Fruit fly (Drosophila melanogaster): Measurements from ENCODE around the gene CG15337.

The CG15337 gene

DNA sequence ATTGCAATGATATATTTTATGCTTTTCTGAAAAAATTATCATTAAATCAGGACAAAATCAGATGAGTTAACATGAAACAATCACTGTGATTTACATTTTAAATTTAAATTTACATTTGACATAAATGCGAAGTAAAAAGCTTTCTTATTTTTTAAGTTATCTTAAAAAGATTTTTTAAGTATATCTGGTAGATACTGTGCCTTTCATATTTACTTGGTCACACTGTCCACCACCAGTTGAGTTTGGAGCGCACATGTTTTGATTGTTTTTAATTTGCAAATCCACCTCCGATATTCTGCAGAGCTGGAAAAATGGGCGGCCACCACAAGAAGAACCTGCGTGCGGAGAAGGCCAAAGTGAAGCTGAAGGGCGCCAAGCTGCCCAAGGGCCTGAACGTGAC lies 43.0 kb upstream of the CG15337 start, which contains the start of gene CG1575 (continued):
- TF ChIP-seq CG34406 (GFP tag; optimal IDR thresholded peaks at IDR 0.05) (no peak), CG10669 (GFP tag; optimal IDR thresholded peaks at IDR 0.05) (no peak)

DNA sequence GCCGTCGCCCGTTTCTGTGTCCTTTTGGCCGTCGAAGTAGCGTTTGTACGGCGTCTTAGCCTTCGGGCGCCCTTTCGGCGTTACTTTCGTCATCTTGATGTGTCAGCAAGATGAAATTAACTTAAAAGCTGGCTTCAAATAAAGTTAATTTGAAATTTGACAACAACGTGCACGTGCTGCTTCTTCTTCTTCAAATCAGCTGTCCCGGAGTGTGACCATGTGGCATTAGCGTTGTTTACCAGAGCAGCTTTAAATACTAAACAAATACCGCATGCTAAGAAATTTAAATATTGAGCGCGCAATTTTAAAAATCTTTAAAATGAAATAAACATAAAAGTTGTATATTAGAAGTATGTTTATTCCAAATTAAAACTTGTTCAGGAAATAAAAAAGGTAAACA lies 38.9 kb upstream of the CG15337 start, which contains the start of gene CG2260:
Gene CG2260, minus strand, starts transcription at position 209 of the 400 bp plus-strand sequence.
- TF ChIP-seq CG6854 (GFP tag; optimal IDR thresholded peaks at IDR 0.05) (no peak), Eip78C (GFP tag) (peak; percentile 39)

DNA sequence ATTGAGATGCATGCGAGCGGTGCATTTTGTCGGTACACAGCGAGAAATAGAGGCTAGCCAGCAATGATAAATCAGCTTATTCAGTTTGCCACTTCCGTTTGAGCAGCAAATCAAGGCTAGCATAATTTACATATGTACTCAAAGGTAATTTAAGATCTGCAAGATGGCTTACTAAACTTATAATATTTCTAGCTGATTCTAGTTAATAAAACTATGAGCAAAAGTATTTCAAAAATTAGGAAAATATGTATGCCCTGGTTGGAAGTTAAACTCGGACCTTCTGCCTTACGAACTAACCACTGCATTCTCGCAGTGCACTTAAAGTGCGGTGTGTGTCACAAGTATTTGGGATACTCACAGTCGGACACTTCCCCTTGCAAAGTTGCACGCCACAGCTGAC lies 37.0 kb upstream of the CG15337 start:
- peak; percentile 41 for TF ChIP-seq OdsH (GFP tag; optimal IDR thresholded peaks at IDR 0.05)
- TF ChIP-seq Ets21C (GFP tag; optimal IDR thresholded peaks at IDR 0.05): no peak
- peak; percentile 28 for TF ChIP-seq Eip75B (GFP tag; optimal IDR thresholded peaks at IDR 0.05)
- TF ChIP-seq CG9139 (GFP tag; optimal IDR thresholded peaks at IDR 0.05): no peak
- TF ChIP-seq Eip78C (GFP tag): peak; percentile 92
- TF ChIP-seq CG10669 (GFP tag; optimal IDR thresholded peaks at IDR 0.05): peak; percentile 40
- peak; percentile 67 to 78 for TF ChIP-seq ss (GFP tag; optimal IDR thresholded peaks at IDR 0.05)
- TF ChIP-seq CG6163 (GFP tag; IDR thresholded peaks at IDR 0.05): peak; percentile 66; the same call in 2 of the 3 replicates
- no peak for TF ChIP-seq CG31627 (GFP tag; optimal IDR thresholded peaks at IDR 0.05)
- no peak for TF ChIP-seq Blimp-1 (GFP tag; optimal IDR thresholded peaks at IDR 0.05)
- no peak for TF ChIP-seq CG1621 (tag; optimal IDR thresholded peaks at IDR 0.05)
- no peak for TF ChIP-seq lz (GFP tag; optimal IDR thresholded peaks at IDR 0.05)
- peak; percentile 27 for TF ChIP-seq dsx (GFP tag; optimal IDR thresholded peaks at IDR 0.05; ENCODE audit: poor library complexity, severe bottlenecking)
- peak; percentile 34 for TF ChIP-seq achi (GFP tag; optimal IDR thresholded peaks at IDR 0.05)
- TF ChIP-seq CG16779 (tag; optimal IDR thresholded peaks at IDR 0.05): no peak
- TF ChIP-seq CG11902 (GFP tag; optimal IDR thresholded peaks at IDR 0.05): peak; percentile 5
- TF ChIP-seq Sox15 (GFP tag; optimal IDR thresholded peaks at IDR 0.05): peak; percentile 0
- TF ChIP-seq CG10631 (GFP tag; optimal IDR thresholded peaks at IDR 0.05): peak; percentile 30
- peak; percentile 76 for TF ChIP-seq CG15336 (GFP tag; IDR thresholded peaks at IDR 0.05)
- peak; percentile 36 for TF ChIP-seq fd59A (GFP tag; optimal IDR thresholded peaks at IDR 0.05)
- no peak for TF ChIP-seq Gug (GFP tag; IDR thresholded peaks at IDR 0.05)
- no peak for TF ChIP-seq CG8319 (GFP tag; optimal IDR thresholded peaks at IDR 0.05)
- TF ChIP-seq dac (GFP tag; optimal IDR thresholded peaks at IDR 0.05): peak; percentile 47
- no peak for TF ChIP-seq fd85E (GFP tag; optimal IDR thresholded peaks at IDR 0.05)
- TF ChIP-seq topi (GFP tag; optimal IDR thresholded peaks at IDR 0.05): peak; percentile 15
- peak; percentile 56 for TF ChIP-seq pdm3 (GFP tag; optimal IDR thresholded peaks at IDR 0.05)
- TF ChIP-seq CG8119 (GFP tag; IDR thresholded peaks at IDR 0.05): peak; percentile 77
- TF ChIP-seq salr (GFP tag; optimal IDR thresholded peaks at IDR 0.05): peak in 1 of 2 experiments; percentile 38
- TF ChIP-seq CG3032 (tag; optimal IDR thresholded peaks at IDR 0.05): peak; percentile 46
- no peak for TF ChIP-seq svp (GFP tag)
- TF ChIP-seq CG8632 (GFP tag; optimal IDR thresholded peaks at IDR 0.05): peak; percentile 4
- TF ChIP-seq Hr39 (GFP tag; optimal IDR thresholded peaks at IDR 0.05): peak; percentile 6
- TF ChIP-seq Hr4 (GFP tag; optimal IDR thresholded peaks at IDR 0.05): peak; percentile 76
- no peak for TF ChIP-seq CG11294 (GFP tag; IDR thresholded peaks at IDR 0.05)
- TF ChIP-seq CG6276 (GFP tag; optimal IDR thresholded peaks at IDR 0.05): peak; percentile 66
- no peak for TF ChIP-seq CG6854 (GFP tag; optimal IDR thresholded peaks at IDR 0.05)
- TF ChIP-seq net (GFP tag; optimal IDR thresholded peaks at IDR 0.05): peak; percentile 63
- peak; percentile 62 for TF ChIP-seq eg (GFP tag; IDR thresholded peaks at IDR 0.05)
- TF ChIP-seq CG34406 (GFP tag; optimal IDR thresholded peaks at IDR 0.05): no peak
- TF ChIP-seq fkh (GFP tag; optimal IDR thresholded peaks at IDR 0.05): no peak
- TF ChIP-seq Ets96B (tag; optimal IDR thresholded peaks at IDR 0.05): peak; percentile 17
- TF ChIP-seq acj6 (GFP tag; optimal IDR thresholded peaks at IDR 0.05): peak; percentile 34
- TF ChIP-seq CG7368 (GFP tag; optimal IDR thresholded peaks at IDR 0.05): peak; percentile 22
- peak; percentile 85 for TF ChIP-seq CG32006 (GFP tag; optimal IDR thresholded peaks at IDR 0.05)
- peak; percentile 53 for TF ChIP-seq CG3919 (GFP tag; optimal IDR thresholded peaks at IDR 0.05)
- no peak for TF ChIP-seq vri (GFP tag; optimal IDR thresholded peaks at IDR 0.05)
- no peak for TF ChIP-seq spab (GFP tag; optimal IDR thresholded peaks at IDR 0.05)
